Worm (Caenorhabditis elegans): ENCODE measurements around the gene grl-30.
A peak's percentile ranks its signal among the peaks of the same experiment; 100 is the strongest.

grl-30 gene

DNA sequence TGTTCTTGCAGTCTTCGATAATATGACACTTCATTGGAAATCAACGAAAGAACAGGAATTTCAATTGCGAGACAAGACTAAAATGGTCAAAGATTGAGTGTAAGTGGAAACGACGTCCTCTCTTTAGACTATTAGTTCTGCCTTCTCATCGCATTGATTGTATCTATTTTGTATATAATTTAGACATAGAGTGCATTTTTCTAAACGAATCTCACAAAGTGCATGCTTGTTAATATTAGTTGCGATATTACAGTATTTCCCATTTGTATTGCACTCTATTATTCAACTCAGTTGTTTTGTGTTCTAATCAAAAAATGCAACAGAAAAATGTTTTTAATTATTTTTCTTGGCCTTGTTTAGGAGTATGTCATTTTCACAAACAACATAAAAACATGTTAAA is 17.8 kb upstream of the grl-30 start, which contains the start of gene nhr-93:
TSS of gene nhr-93 (minus strand) at position 101 of the 400 bp plus-strand sequence.
- TF ChIP-seq vab-7 (GFP tag; IDR thresholded peaks at IDR 0.05) (no peak), lir-3 (tag; optimal IDR thresholded peaks at IDR 0.05) (no peak), sdz-12 (GFP tag; optimal IDR thresholded peaks at IDR 0.05) (no peak), hif-1 (tag; optimal IDR thresholded peaks at IDR 0.05) (no peak), spr-3 (GFP tag; optimal IDR thresholded peaks at IDR 0.05) (no peak), duxl-1 (tag; optimal IDR thresholded peaks at IDR 0.05; ENCODE audit: poor library complexity) (no peak), dmd-8 (GFP tag; IDR thresholded peaks at IDR 0.05) (no peak), nhr-48 (tag; optimal IDR thresholded peaks at IDR 0.05) (no peak), dmd-6 (GFP tag; IDR thresholded peaks at IDR 0.05) (no peak), snpc-1.2 (GFP tag; IDR thresholded peaks at IDR 0.05) (no peak), ama-1 (optimal IDR thresholded peaks at IDR 0.05) (no peak), F26F4.8 (GFP tag; conservative IDR thresholded peaks at IDR 0.05) (no peak), ZK337.2 (GFP tag; IDR thresholded peaks at IDR 0.05) (no peak), set-16 (GFP tag; IDR thresholded peaks at IDR 0.05) (no peak), nhr-76 (tag; optimal IDR thresholded peaks at IDR 0.05) (no peak), nhr-111 (GFP tag; optimal IDR thresholded peaks at IDR 0.05) (no peak)

DNA sequence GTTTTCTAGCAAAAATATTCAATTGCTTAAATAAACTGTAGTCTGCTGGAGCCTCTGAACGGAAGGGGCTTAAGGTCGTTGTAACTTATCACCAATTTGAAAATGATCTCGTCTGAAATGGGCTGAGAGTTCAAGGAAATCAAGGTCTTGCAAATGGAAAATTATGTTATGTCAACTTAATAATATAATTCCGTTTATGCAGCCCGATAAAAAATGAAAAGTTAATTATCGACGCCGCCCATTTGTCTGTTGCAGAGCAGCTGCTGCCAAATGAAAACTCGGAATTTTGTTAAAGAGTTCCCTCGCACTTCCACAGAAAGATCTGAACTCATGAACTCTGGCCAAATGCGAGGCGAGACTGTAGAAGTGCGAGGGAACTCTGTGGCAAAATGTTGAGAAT is 15.0 kb upstream of the grl-30 start, which contains the start of gene srbc-67:
TSS of gene srbc-67 (minus strand) at position 101 of the 400 bp plus-strand sequence.
- TF ChIP-seq Y105C5A.15 (GFP tag; IDR thresholded peaks at IDR 0.05): no peak
- peak; percentile 29 for TF ChIP-seq aha-1 (tag)
- TF ChIP-seq set-16 (GFP tag; IDR thresholded peaks at IDR 0.05): no peak

DNA sequence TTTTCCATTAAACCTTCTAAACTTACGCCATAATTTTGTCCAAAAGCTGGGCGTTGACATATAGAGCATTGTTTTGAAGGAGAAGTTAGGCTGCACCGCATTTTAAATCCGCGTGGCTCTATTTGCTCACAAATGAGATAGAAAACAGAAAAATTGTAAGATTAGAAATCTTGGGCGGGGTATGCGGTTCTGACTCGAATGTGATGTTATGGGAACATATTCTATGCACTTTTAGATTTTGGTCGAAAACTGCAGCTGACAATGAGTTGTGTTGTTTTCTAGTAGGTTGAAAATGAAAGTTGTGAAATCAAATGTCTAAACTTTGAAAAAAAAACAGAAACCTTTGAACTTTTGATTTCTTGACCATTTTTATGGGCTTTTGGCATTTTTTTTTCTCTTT is 12.7 kb upstream of the grl-30 start, which contains the start of gene nhr-222:
TSS of gene nhr-222 (minus strand) at position 101 of the 400 bp plus-strand sequence.
- TF ChIP-seq nhr-42 (GFP tag; IDR thresholded peaks at IDR 0.05) (no peak), ceh-32 (tag; optimal IDR thresholded peaks at IDR 0.05; ENCODE audit: poor library complexity) (no peak), rbr-2 (tag; optimal IDR thresholded peaks at IDR 0.05) (no peak), tag-97 (GFP tag; IDR thresholded peaks at IDR 0.05) (no peak), cey-2 (tag; optimal IDR thresholded peaks at IDR 0.05; ENCODE audit: borderline replicate concordance, insufficient read depth) (no peak), lin-38 (GFP tag; IDR thresholded peaks at IDR 0.05) (no peak), daf-19 (GFP tag; conservative IDR thresholded peaks at IDR 0.05) (no peak), nhr-76 (tag; optimal IDR thresholded peaks at IDR 0.05) (no peak), zip-2 (tag; optimal IDR thresholded peaks at IDR 0.05) (no peak), ceh-20 (GFP tag; IDR thresholded peaks at IDR 0.05) (no peak), attf-4 (tag; optimal IDR thresholded peaks at IDR 0.05) (no peak), lin-1 (GFP tag; IDR thresholded peaks at IDR 0.05) (no peak), lsy-2 (tag; optimal IDR thresholded peaks at IDR 0.05) (no peak), unc-62 (GFP tag; optimal IDR thresholded peaks at IDR 0.05 in 1 of 2) (no peak), unc-62 (tag; optimal IDR thresholded peaks at IDR 0.05) (no peak), daf-16 (GFP tag; optimal IDR thresholded peaks at IDR 0.05) (no peak), daf-16 (tag; optimal IDR thresholded peaks at IDR 0.05) (no peak), ceh-28 (tag; optimal IDR thresholded peaks at IDR 0.05) (no peak), mdt-29 (GFP tag; IDR thresholded peaks at IDR 0.05) (no peak)

ce11 chrV:3546517-3546916 is 9.6 kb upstream of the grl-30 start, which contains the start of gene srbc-68:
Gene srbc-68 (minus strand): TSS chrV:3546617.
- TF ChIP-seq unc-39 (tag; optimal IDR thresholded peaks at IDR 0.05): no peak
- no peak for TF ChIP-seq rbr-2 (tag; optimal IDR thresholded peaks at IDR 0.05)
- TF ChIP-seq ceh-62 (tag; optimal IDR thresholded peaks at IDR 0.05): no peak
- no peak for TF ChIP-seq gei-8 (GFP tag; optimal IDR thresholded peaks at IDR 0.05)
- no peak for TF ChIP-seq ceh-28 (tag; optimal IDR thresholded peaks at IDR 0.05)
- no peak for TF ChIP-seq nhr-10 (tag; optimal IDR thresholded peaks at IDR 0.05)
- no peak for TF ChIP-seq mdl-1 (tag; optimal IDR thresholded peaks at IDR 0.05)
- TF ChIP-seq egl-43 (GFP tag; IDR thresholded peaks at IDR 0.05): no peak
- TF ChIP-seq ZK337.2 (GFP tag; IDR thresholded peaks at IDR 0.05): no peak
- no peak for TF ChIP-seq dpl-1 (GFP tag; optimal IDR thresholded peaks at IDR 0.05)
- no peak for TF ChIP-seq ztf-11 (tag; optimal IDR thresholded peaks at IDR 0.05)
- no peak for TF ChIP-seq hlh-30 (tag; optimal IDR thresholded peaks at IDR 0.05; ENCODE audit: insufficient read depth)
- TF ChIP-seq unc-62 (GFP tag; optimal IDR thresholded peaks at IDR 0.05 in 1 of 2): no peak
- TF ChIP-seq unc-62 (tag; optimal IDR thresholded peaks at IDR 0.05): no peak
- TF ChIP-seq nhr-41 (GFP tag; IDR thresholded peaks at IDR 0.05): no peak
- TF ChIP-seq dmd-9 (GFP tag; IDR thresholded peaks at IDR 0.05): no peak
- no peak for TF ChIP-seq T20F7.1 (GFP tag; optimal IDR thresholded peaks at IDR 0.05)
- TF ChIP-seq Y48G9A.11 (GFP tag; IDR thresholded peaks at IDR 0.05): no peak
